Worm (Caenorhabditis elegans) whole organism, midembryonic: Measurements from ENCODE around the gene col-184.

Experiments
- T22C8.4 ChIP-seq: fragments of 200-800 bp; sonication (Bioruptor generic); IDR thresholded peaks from 2 replicates; pipeline ENCODE4 v1.3.6; 2022; ENCODE audit warnings: missing genetic modification characterization, missing compliant biosample characterization
- cog-1 ChIP-seq: sonication (generic microtip); optimal IDR thresholded peaks from 2 replicates; lab custom pipeline; 2016; ENCODE audit warnings: missing genetic modification characterization, missing compliant biosample characterization
- flt-1 ChIP-seq: fragments of 200-800 bp; sonication (Bioruptor generic); IDR thresholded peaks from 2 replicates; pipeline ENCODE4 v1.3.6; 2022; ENCODE audit warnings: missing genetic modification characterization, missing compliant biosample characterization
- klf-2 ChIP-seq: fragments of 200-800 bp; sonication (Bioruptor generic); conservative IDR thresholded peaks from 2 replicates; pipeline ENCODE4 v1.3.6; 2022; ENCODE audit warnings: missing genetic modification reagents, missing genetic modification characterization, missing compliant biosample characterization
- med-1 ChIP-seq: sonication (generic microtip); optimal IDR thresholded peaks from 2 replicates; lab custom pipeline; 2017; ENCODE audit warnings: missing genetic modification characterization, mild to moderate bottlenecking, missing compliant biosample characterization, antibody characterized with exemption, missing genetic modification reagents; ENCODE audit not compliant: insufficient read depth
- ref-1 ChIP-seq: fragments of 200-800 bp; sonication (Bioruptor generic); conservative IDR thresholded peaks from 2 replicates; pipeline ENCODE4 v1.3.6; 2022; ENCODE audit warnings: missing genetic modification reagents, missing genetic modification characterization, missing compliant biosample characterization
- tab-1 ChIP-seq: fragments of 200-800 bp; sonication (Bioruptor generic); IDR thresholded peaks from 2 replicates; pipeline ENCODE4 v1.3.6; 2022; ENCODE audit warnings: missing genetic modification characterization, missing compliant biosample characterization
- ztf-23 ChIP-seq: fragments of 200-800 bp; sonication (Bioruptor generic); IDR thresholded peaks from 2 replicates; pipeline ENCODE4 v1.3.6; 2022; ENCODE audit warnings: missing genetic modification reagents, missing genetic modification characterization, missing compliant biosample characterization
- ztf-29 ChIP-seq: fragments of 200-800 bp; sonication (Bioruptor generic); IDR thresholded peaks from 2 replicates; pipeline ENCODE4 v1.3.6; 2022; ENCODE audit warnings: missing genetic modification reagents, missing genetic modification characterization, missing compliant biosample characterization

DNA sequence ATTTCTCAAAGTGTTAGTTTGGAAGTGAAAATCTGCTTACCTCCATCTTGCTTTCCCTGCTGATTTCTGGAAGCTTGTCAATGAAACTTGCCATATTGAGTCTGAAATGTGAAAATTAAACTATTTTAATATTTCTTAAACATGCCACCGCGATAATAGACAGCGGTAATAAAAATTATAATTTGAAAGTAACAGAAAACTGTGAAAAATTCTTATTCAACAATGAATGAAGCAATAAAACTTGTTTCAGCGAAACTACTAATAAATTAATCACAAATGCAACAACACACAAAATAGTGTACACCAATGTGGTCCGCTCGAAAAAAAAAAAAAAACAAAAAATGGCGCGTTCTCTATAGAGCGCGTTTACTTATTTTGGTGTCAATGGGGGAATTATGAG lies 17.7 kb upstream of the col-184 start, which contains the start of gene F02D10.6:
- TF ChIP-seq ref-1: no peak
- TF ChIP-seq flt-1 (GFP tag; lab: Robert Waterston, UW): no peak
- TF ChIP-seq tab-1 (GFP tag; lab: Robert Waterston, UW): no peak
- TF ChIP-seq ztf-23 (GFP tag; lab: Robert Waterston, UW): no peak
- no peak for TF ChIP-seq T22C8.4 (GFP tag; lab: Robert Waterston, UW)
- TF ChIP-seq med-1 (GFP tag; lab: Kevin White, UChicago): no peak
- TF ChIP-seq cog-1 (tag; lab: Kevin White, UChicago): no peak
- TF ChIP-seq klf-2 (GFP tag; lab: Robert Waterston, UW): no peak
- TF ChIP-seq ztf-29 (GFP tag; lab: Robert Waterston, UW): no peak
